Fruit fly (Drosophila melanogaster): ENCODE measurements around the gene CG11768.

DNA sequence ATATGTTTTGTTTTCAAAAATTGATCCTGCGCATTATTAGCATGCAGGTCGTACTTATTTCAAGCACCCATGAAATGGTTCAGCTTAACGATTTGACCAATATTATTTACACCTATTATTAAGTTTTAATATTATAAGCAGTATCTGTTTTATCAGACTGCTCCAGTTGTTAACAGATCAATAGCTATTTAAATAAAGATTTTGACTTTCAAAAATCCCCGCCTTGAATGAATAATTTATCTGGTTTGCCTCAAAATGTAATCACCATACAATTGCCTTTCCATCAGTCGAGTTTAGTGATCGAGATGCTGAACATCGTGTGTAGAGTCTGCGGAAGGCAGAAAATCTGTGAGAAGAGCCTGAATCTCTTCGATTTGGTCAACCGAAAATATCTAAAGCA, 42.8 kb downstream of the CG11768 start, which contains the start of gene ouib:
- TF ChIP-seq OdsH (GFP tag; optimal IDR thresholded peaks at IDR 0.05) (no peak), psq (GFP tag; optimal IDR thresholded peaks at IDR 0.05) (no peak), Dfd (GFP tag; optimal IDR thresholded peaks at IDR 0.05) (no peak), dsf (GFP tag; optimal IDR thresholded peaks at IDR 0.05; ENCODE audit: borderline replicate concordance) (no peak), Hnf4 (GFP tag; optimal IDR thresholded peaks at IDR 0.05) (no peak), Mio (GFP tag; optimal IDR thresholded peaks at IDR 0.05) (no peak), h (GFP tag; optimal IDR thresholded peaks at IDR 0.05) (no peak), ey (GFP tag; optimal IDR thresholded peaks at IDR 0.05) (no peak), Abd-B (GFP tag; optimal IDR thresholded peaks at IDR 0.05) (no peak)

All from whole organism, wandering third instar larva.